Fruit fly (Drosophila melanogaster): Measurements from ENCODE around the gene CG7878.

- TF ChIP-seq Crg-1 (GFP tag; optimal IDR thresholded peaks at IDR 0.05) (no peak), CG1620 (GFP tag; optimal IDR thresholded peaks at IDR 0.05) (no peak), toe (GFP tag; optimal IDR thresholded peaks at IDR 0.05) (no peak), Mnt (GFP tag; optimal IDR thresholded peaks at IDR 0.05) (no peak), kay (GFP tag; ENCODE audit: borderline replicate concordance) (peak; percentile 90), CG7045 (GFP tag; optimal IDR thresholded peaks at IDR 0.05) (no peak), ovo (GFP tag; optimal IDR thresholded peaks at IDR 0.05) (no peak), tj (GFP tag; optimal IDR thresholded peaks at IDR 0.05) (no peak), CG5204 (GFP tag; optimal IDR thresholded peaks at IDR 0.05) (no peak), bab1 (GFP tag; optimal IDR thresholded peaks at IDR 0.05) (no peak), pad (GFP tag; optimal IDR thresholded peaks at IDR 0.05) (no peak), Hr96 (GFP tag; optimal IDR thresholded peaks at IDR 0.05) (no peak), Clk (GFP tag; optimal IDR thresholded peaks at IDR 0.05) (no peak)
Measured at dm6 chr3R:8127151-8127690, 4.7 kb downstream of the CG7878 start.
